Worm (Caenorhabditis elegans) whole organism, late embryonic: ENCODE data around the gene mlt-11.

Source experiments
- ama-1 ChIP-seq: fragments of 150-350 bp; optimal IDR thresholded peaks from 2 replicates; lab custom pipeline; 2014
- ceh-18 ChIP-seq: sonication (generic microtip); optimal IDR thresholded peaks from 2 replicates; lab custom pipeline; 2016; ENCODE audit warnings: missing genetic modification characterization, missing compliant biosample characterization
- ceh-19 ChIP-seq: fragments of 200-800 bp; sonication (Bioruptor generic); optimal IDR thresholded peaks from 2 replicates; lab custom pipeline; 2018; ENCODE audit warnings: mild to moderate bottlenecking, missing genetic modification characterization, missing compliant biosample characterization
- ceh-2 ChIP-seq: sonication (generic microtip); optimal IDR thresholded peaks from 2 replicates; lab custom pipeline; 2016; ENCODE audit warnings: missing genotype, missing genetic modification characterization, missing compliant biosample characterization
- ceh-22 ChIP-seq: sonication (generic microtip); optimal IDR thresholded peaks from 2 replicates; lab custom pipeline; 2017; ENCODE audit warnings: missing biosample characterization, missing genetic modification characterization
- ceh-24 ChIP-seq: sonication (generic microtip); optimal IDR thresholded peaks from 2 replicates; lab custom pipeline; 2016; ENCODE audit warnings: mild to moderate bottlenecking, missing genetic modification characterization, missing compliant biosample characterization
- ceh-45 ChIP-seq: fragments of 200-800 bp; sonication (Bioruptor generic); IDR thresholded peaks from 2 replicates; pipeline ENCODE4 v1.3.6; 2022; ENCODE audit warnings: missing genetic modification reagents, missing genetic modification characterization, missing compliant biosample characterization
- ceh-48 ChIP-seq: sonication (generic microtip); optimal IDR thresholded peaks from 2 replicates; lab custom pipeline; 2016; ENCODE audit warnings: missing genetic modification characterization, inconsistent platforms, missing compliant biosample characterization
- ceh-6 ChIP-seq: fragments of 200-800 bp; sonication (Bioruptor generic); optimal IDR thresholded peaks from 2 replicates; lab custom pipeline; 2018; ENCODE audit warnings: mild to moderate bottlenecking, missing genetic modification characterization, missing compliant biosample characterization
- che-1 ChIP-seq: sonication (generic microtip); optimal IDR thresholded peaks from 2 replicates; lab custom pipeline; 2016; ENCODE audit warnings: mild to moderate bottlenecking, missing genetic modification characterization, missing compliant biosample characterization
- dmd-4 ChIP-seq: sonication (generic microtip); optimal IDR thresholded peaks from 2 replicates; lab custom pipeline; 2016; ENCODE audit warnings: borderline replicate concordance, missing genetic modification characterization, missing compliant biosample characterization
- dve-1 ChIP-seq: sonication (generic microtip); optimal IDR thresholded peaks from 2 replicates; lab custom pipeline; 2017; ENCODE audit warnings: antibody characterized with exemption, mild to moderate bottlenecking, missing genetic modification characterization, missing compliant biosample characterization
- elt-2 ChIP-seq: sonication (generic microtip); optimal IDR thresholded peaks from 2 replicates; lab custom pipeline; 2016; ENCODE audit warnings: missing genetic modification reagents, missing genetic modification characterization, missing compliant biosample characterization
- eyg-1 ChIP-seq: sonication (generic microtip); optimal IDR thresholded peaks from 2 replicates; lab custom pipeline; 2016; ENCODE audit warnings: missing genotype, missing genetic modification characterization, missing compliant biosample characterization
- fkh-6 ChIP-seq: sonication (generic microtip); optimal IDR thresholded peaks from 2 replicates; lab custom pipeline; 2016; ENCODE audit warnings: missing genetic modification characterization, missing compliant biosample characterization
- gmeb-2 ChIP-seq: sonication (generic microtip); optimal IDR thresholded peaks from 2 replicates; lab custom pipeline; 2016; ENCODE audit warnings: missing genetic modification characterization, inconsistent platforms, missing compliant biosample characterization
- hlh-30 ChIP-seq: sonication (generic microtip); optimal IDR thresholded peaks from 2 replicates; lab custom pipeline; 2017; ENCODE audit warnings: antibody characterized with exemption, missing genetic modification characterization, missing compliant biosample characterization; ENCODE audit not compliant: insufficient read depth
- hlh-6 ChIP-seq: sonication (generic microtip); optimal IDR thresholded peaks from 2 replicates; lab custom pipeline; 2016; ENCODE audit warnings: missing genotype, missing genetic modification characterization, missing compliant biosample characterization
- hlh-8 ChIP-seq: sonication (generic microtip); optimal IDR thresholded peaks from 2 replicates; lab custom pipeline; 2016; ENCODE audit warnings: missing genotype, missing genetic modification characterization, missing compliant biosample characterization
- lim-6 ChIP-seq: sonication (generic microtip); optimal IDR thresholded peaks from 2 replicates; lab custom pipeline; 2016; ENCODE audit warnings: missing genetic modification characterization, missing compliant biosample characterization
- lin-11 ChIP-seq: fragments of 200-800 bp; sonication (Bioruptor generic); optimal IDR thresholded peaks from 2 replicates; lab custom pipeline; 2018; ENCODE audit warnings: mild to moderate bottlenecking, missing genetic modification characterization, missing compliant biosample characterization
- nfya-1 ChIP-seq: sonication (generic microtip); optimal IDR thresholded peaks from 2 replicates; lab custom pipeline; 2017; ENCODE audit warnings: missing genetic modification characterization, mild to moderate bottlenecking, missing compliant biosample characterization, antibody characterized with exemption, moderate library complexity
- npax-4 ChIP-seq: sonication (generic microtip); optimal IDR thresholded peaks from 2 replicates; lab custom pipeline; 2016; ENCODE audit warnings: missing genetic modification characterization, missing compliant biosample characterization
- odd-2 ChIP-seq: sonication (generic microtip); optimal IDR thresholded peaks from 2 replicates; lab custom pipeline; 2017; ENCODE audit warnings: antibody characterized with exemption, mild to moderate bottlenecking, missing genetic modification characterization, missing compliant biosample characterization
- pat-9 ChIP-seq: fragments of 200-800 bp; sonication (Bioruptor generic); optimal IDR thresholded peaks from 2 replicates; lab custom pipeline; 2018; ENCODE audit warnings: mild to moderate bottlenecking, missing genetic modification characterization, moderate library complexity, missing compliant biosample characterization
- pha-4 ChIP-seq: fragments of 150-350 bp; optimal IDR thresholded peaks from 2 replicates; lab custom pipeline; 2018; ENCODE audit warnings: missing biosample characterization, missing genetic modification reagents, missing genetic modification characterization
- pqm-1 ChIP-seq: sonication (generic microtip); optimal IDR thresholded peaks from 2 replicates; lab custom pipeline; 2016; ENCODE audit warnings: missing genetic modification characterization, missing compliant biosample characterization
- sdc-2 ChIP-seq: sonication (generic microtip); optimal IDR thresholded peaks from 2 replicates; lab custom pipeline; 2016; ENCODE audit warnings: missing genotype, missing genetic modification characterization, missing compliant biosample characterization
- sox-2 ChIP-seq: fragments of 200-800 bp; sonication (Bioruptor generic); IDR thresholded peaks from 2 replicates; pipeline ENCODE4 v1.3.6; 2022; ENCODE audit warnings: missing genetic modification reagents, missing genetic modification characterization, missing compliant biosample characterization
- sox-4 ChIP-seq: sonication (generic microtip); optimal IDR thresholded peaks from 2 replicates; lab custom pipeline; 2017; ENCODE audit warnings: mild to moderate bottlenecking, missing genetic modification characterization, inconsistent platforms, missing compliant biosample characterization
- unc-86 ChIP-seq: sonication (generic microtip); optimal IDR thresholded peaks from 2 replicates; lab custom pipeline; 2016; ENCODE audit warnings: missing genetic modification characterization, missing compliant biosample characterization
- ztf-16 ChIP-seq: sonication (generic microtip); optimal IDR thresholded peaks from 2 replicates; lab custom pipeline; 2017; ENCODE audit warnings: missing genetic modification characterization, missing compliant biosample characterization

The mlt-11 gene

DNA sequence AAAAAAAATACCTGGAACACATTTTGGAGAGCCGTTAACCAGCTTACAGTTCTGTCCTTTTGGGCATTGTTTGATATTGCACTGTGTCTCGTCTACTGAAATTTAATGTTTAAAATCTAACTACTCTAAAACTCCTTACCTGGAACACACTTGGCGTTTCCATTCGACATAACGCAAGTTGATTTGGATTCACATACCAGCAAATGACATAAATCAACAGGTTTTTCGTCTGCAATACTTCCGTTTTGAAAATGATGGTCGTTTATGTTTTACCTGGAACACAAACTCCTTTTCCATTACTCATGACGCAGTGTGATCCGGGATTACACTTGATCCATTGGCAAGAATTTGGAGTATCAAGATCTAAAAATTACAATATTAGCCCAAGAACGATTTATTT, 41.7 kb upstream of the mlt-11 start:
- TF ChIP-seq nfya-1 (tag; lab: Kevin White, UChicago) = no peak
- TF ChIP-seq lim-6 (tag; lab: Kevin White, UChicago) = no peak
- TF ChIP-seq ceh-45 = no peak
- TF ChIP-seq ama-1 = no peak
- no peak for TF ChIP-seq ceh-2 (tag; lab: Kevin White, UChicago)
- TF ChIP-seq lin-11 (tag; lab: Kevin White, UChicago) = no peak

DNA sequence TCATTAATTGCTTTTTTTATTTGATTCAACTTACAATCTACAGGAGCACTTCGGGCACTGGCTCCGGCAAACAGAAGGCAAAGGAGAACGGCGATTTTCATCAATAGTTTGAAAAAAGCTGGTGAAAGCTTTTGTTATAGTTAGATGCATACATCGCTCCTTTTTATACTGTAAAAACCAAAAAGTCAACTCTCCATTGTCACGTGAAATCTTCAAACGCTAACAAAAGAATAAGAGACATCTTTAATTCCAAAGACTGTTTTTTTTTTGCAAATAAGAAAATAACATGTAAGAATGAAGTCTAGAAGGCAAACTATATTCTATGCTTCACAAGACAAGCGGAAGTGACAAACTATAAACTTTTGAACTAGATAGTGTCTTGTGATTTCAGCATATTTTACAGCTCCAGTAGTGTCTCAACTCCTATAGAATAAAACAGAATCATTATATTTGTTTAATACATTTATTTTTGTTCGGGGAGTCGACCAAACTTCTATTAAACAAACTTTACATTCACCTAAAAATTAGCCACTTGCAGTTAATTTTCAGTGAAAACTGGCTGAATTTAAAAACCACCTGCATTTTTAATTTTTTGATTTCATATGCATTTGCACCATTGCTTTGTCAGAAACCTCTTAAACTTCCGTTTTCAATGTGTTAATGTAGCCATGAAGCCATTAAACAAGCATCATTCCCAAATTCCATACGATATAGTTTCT, 40.8 kb upstream of the mlt-11 start, which contains the start of the genes F46B3.9 and srz-18:
TSS of gene F46B3.9 (minus strand) at position 101 of the 719 bp plus-strand sequence.
TSS of gene srz-18 (plus strand) at position 669 of the 719 bp plus-strand sequence.
- TF ChIP-seq hlh-8 (no peak), dve-1 (no peak), ceh-18 (tag; lab: Kevin White, UChicago) (no peak), sox-2 (no peak), eyg-1 (tag; lab: Kevin White, UChicago) (no peak)
- TF ChIP-seq, all 69 proteins: peak for 0

DNA sequence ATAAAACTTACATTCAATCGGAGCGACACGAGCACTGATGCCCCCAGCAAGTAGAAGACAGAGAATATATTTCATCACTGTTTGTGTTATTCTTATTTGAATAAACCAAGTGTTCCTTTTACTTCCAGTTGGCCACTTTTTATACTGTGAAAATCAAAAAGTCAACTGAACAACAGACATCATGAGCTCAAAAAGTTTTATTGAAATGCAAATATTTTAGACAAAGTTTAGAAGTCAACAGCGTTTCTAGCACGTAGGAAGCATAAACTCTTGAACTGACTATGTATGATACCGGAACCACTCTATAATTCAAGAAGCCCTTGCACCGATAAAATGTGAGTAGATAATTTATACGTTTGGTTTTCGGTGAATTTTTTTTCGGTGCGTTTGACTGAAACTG, 35.8 kb upstream of the mlt-11 start, which contains the start of gene F46B3.14:
TSS of gene F46B3.14 (minus strand) at position 101 of the 400 bp plus-strand sequence.
- TF ChIP-seq sox-4 (tag; lab: Kevin White, UChicago) = no peak
- TF ChIP-seq, all 69 proteins: peak for 0

DNA sequence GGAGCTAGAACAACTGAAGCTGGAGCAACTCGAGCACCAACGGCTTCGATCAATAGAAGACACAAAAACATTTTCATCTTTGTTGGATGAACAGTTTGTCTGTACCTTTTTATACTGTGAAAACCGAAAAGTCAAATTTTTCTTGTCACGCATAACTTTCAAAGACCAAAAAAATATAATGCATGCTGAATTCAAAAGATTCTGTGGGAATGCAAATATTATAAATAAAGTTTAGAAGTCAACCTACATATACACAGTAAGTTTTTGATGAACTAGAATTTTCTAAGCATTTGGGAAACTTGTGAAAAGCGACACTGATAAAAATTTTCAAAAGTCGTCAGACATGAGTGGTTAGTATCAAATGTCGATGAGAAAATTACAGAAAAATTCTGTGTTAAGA, 33.4 kb upstream of the mlt-11 start, which contains the start of gene F46B3.15:
TSS of gene F46B3.15 (minus strand) at position 101 of the 400 bp plus-strand sequence.
- TF ChIP-seq ceh-22 = no peak
- no peak for TF ChIP-seq ztf-16
- TF ChIP-seq sdc-2 (tag; lab: Kevin White, UChicago) = no peak
- no peak for TF ChIP-seq ceh-24 (tag; lab: Kevin White, UChicago)

DNA sequence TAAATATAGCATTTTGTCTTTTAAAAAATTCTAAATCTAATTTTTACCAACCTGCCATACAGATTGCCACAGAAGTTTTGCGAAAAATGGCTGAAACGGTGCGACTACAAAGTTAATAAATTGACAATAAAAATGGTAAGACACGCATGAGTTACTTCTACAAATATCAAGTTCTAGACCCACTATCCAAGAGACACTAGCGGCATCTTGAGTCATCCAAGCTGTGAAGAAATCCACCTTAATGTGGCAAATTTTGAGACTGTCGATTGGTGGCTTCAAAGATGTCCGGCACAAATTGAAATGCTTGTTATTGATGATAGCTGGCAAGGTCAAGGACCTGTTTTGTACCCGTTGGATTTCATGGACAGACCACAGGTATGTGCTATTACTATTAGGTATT, 32.7 kb upstream of the mlt-11 start, which contains the start of gene F46B3.16:
TSS of gene F46B3.16 (plus strand) at position 301 of the 400 bp plus-strand sequence.
- TF ChIP-seq lin-11 (tag; lab: Kevin White, UChicago) (no peak), ceh-48 (tag; lab: Kevin White, UChicago) (no peak)

DNA sequence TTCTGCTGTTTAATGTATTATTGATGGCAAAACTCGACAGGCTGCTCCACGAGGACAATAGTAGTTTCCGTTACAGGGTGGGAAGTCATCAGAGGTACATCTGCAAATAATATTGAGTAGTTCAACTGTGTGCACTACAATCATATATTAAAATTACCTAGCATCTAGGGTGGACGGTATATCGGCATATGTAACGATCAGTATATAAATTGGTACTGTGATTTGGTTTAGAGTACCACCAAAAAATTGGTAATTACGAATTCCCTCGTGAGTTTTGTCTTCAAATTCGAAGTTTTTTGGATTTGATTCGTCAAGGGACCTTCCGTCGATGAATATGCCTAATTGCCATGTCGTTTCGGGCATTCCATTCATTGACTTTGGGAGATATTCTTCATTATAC, 30.1 kb upstream of the mlt-11 start, which contains the start of gene ttr-13:
TSS of gene ttr-13 (minus strand) at position 101 of the 400 bp plus-strand sequence.
- no peak for TF ChIP-seq nfya-1 (tag; lab: Kevin White, UChicago)
- no peak for TF ChIP-seq ceh-24 (tag; lab: Kevin White, UChicago)
- no peak for TF ChIP-seq pha-4 (tag; lab: Kevin White, UChicago)

DNA sequence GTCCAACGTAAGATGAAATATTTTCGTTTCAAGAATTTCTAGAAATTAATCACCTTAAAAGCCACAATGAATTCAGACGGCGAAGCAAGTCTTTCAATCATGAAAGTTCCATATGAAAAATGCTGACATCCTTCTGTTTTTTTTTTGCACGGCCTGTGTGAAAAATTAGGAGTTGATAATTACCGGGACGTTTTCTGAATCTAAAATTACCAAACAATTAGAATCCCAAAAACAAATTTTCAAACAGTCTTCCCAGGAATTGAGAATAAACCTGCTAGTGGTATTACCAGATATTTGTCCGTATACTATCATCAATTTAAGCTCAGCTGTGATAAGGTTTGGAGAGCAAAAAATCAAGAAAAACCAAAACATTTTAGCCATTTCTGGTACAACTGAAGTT, 28.7 kb upstream of the mlt-11 start, which contains the start of gene Y44A6B.3:
TSS of gene Y44A6B.3 (minus strand) at position 101 of the 400 bp plus-strand sequence.
- TF ChIP-seq pat-9 (no peak), hlh-6 (tag; lab: Kevin White, UChicago) (no peak), sox-4 (tag; lab: Kevin White, UChicago) (no peak), lim-6 (tag; lab: Kevin White, UChicago) (no peak), dmd-4 (tag; lab: Kevin White, UChicago) (no peak), unc-86 (tag; lab: Kevin White, UChicago) (no peak), npax-4 (tag; lab: Kevin White, UChicago) (no peak), nfya-1 (tag; lab: Kevin White, UChicago) (no peak), fkh-6 (tag; lab: Kevin White, UChicago) (no peak), ceh-2 (tag; lab: Kevin White, UChicago) (no peak), pqm-1 (tag; lab: Kevin White, UChicago) (no peak), che-1 (no peak), gmeb-2 (tag; lab: Kevin White, UChicago) (no peak), ceh-48 (tag; lab: Kevin White, UChicago) (no peak), odd-2 (tag; lab: Kevin White, UChicago) (no peak), ceh-19 (GFP tag; lab: Kevin White, UChicago) (no peak), hlh-30 (tag; lab: Kevin White, UChicago) (no peak), ceh-6 (GFP tag; lab: Kevin White, UChicago) (no peak), elt-2 (no peak)
